Worm (Caenorhabditis elegans): Measurements from ENCODE around the gene nspa-8.

DNA sequence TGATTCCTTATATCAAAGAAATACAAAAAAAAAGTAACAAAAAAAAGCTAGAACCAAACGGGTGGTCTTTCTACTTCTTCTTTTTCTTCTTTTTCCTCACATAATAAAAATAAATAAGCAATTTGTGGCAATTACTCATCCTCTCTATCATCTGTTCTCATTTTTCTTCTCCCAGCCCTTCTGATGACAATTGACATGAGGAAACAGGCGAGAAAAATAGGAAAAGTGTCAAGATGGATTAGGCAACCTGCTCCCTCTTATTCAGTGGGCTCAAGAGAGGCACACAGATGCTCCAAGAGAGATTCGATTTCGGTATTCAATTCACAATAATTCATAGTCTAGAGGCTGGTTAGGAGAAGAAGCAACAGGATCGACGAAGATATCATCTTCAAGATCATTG, 36.1 kb downstream of the nspa-8 start:
- TF ChIP-seq skn-1 (tag; optimal IDR thresholded peaks at IDR 0.05) (no peak), lin-13 (GFP tag; optimal IDR thresholded peaks at IDR 0.05) (no peak), nhr-6 (tag; optimal IDR thresholded peaks at IDR 0.05) (no peak), egl-27 (tag; optimal IDR thresholded peaks at IDR 0.05) (no peak), F13H6.1 (tag; optimal IDR thresholded peaks at IDR 0.05) (no peak), ztf-11 (tag; optimal IDR thresholded peaks at IDR 0.05) (no peak), unc-62 (GFP tag; optimal IDR thresholded peaks at IDR 0.05) (no peak), snpc-4 (tag; optimal IDR thresholded peaks at IDR 0.05) (no peak)

Data from whole organism, L2 larva.